Fruit fly (Drosophila melanogaster) whole organism: ENCODE results near the gene CG18764.

Experiments used
- CG8478 ChIP-seq: fragments of >200 bp; optimal IDR thresholded peaks from 2 replicates; lab custom pipeline; 2018; ENCODE audit warnings: inconsistent platforms
- Dll ChIP-seq: fragments of >200 bp; optimal IDR thresholded peaks from 2 replicates; lab custom pipeline; 2017
- usp ChIP-seq: fragments of >200 bp; optimal IDR thresholded peaks from 2 replicates; lab custom pipeline; 2017; ENCODE audit warnings: missing biosample characterization, missing genetic modification characterization, mixed read lengths

DNA sequence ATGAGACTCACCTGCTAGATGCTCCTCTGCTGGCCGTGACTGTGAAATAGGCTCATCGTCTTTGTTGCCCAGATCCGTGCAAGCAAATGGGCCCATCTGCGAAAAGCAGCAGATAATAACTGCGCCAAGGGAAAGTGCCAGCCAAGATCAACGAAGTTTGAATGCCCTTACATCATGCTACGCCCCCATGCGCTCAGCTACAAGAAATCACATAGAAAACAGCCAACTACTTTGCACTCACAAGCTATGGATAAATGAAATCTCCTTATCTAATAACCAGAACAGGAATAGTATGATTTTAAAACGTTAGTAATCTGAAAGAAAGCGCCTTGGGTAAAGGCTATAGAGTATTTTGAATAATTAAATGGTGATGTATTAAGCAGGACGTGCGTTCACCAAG is 45.1 kb downstream of the CG18764 start:
- TF ChIP-seq CG8478 (lab: Kevin White, UChicago), result no peak
- no peak for TF ChIP-seq Dll (lab: Kevin White, UChicago)
- TF ChIP-seq usp (GFP tag; lab: Kevin White, UChicago), result no peak
